Fruit fly (Drosophila melanogaster) whole organism, embryonic: ENCODE measurements around the gene CG15322.

ENCODE experiments used
- Adf1 ChIP-seq: fragments of 200-800 bp; sonication (Bioruptor generic); IDR thresholded peaks from 2 replicates; pipeline ENCODE4 v1.3.6; 2022; ENCODE audit warnings: missing biosample characterization, missing genetic modification characterization
- Awh ChIP-seq: fragments of 200-800 bp; sonication (Bioruptor generic); IDR thresholded peaks from 2 replicates; pipeline ENCODE4, ENCODE4 v1.3.6; 2022; ENCODE audit warnings: missing biosample characterization, missing genetic modification characterization
- CG10654 ChIP-seq: fragments of 200-800 bp; sonication (Bioruptor generic); optimal IDR thresholded peaks from 2 replicates; lab custom pipeline; 2016; ENCODE audit warnings: missing biosample characterization, missing genetic modification characterization
- CG12744 ChIP-seq: fragments of 200-800 bp; sonication (Bioruptor generic); optimal IDR thresholded peaks from 2 replicates; lab custom pipeline; 2016; ENCODE audit warnings: missing biosample characterization, missing genetic modification characterization
- CG17361 ChIP-seq: fragments of 200-800 bp; sonication (Bioruptor generic); IDR thresholded peaks from 3 replicates; pipeline ENCODE4 v1.3.6; 2022; ENCODE audit warnings: missing biosample characterization, missing genetic modification characterization
- CG1832 ChIP-seq: fragments of 200-800 bp; sonication (Bioruptor generic); optimal IDR thresholded peaks from 2 replicates; lab custom pipeline; 2017; ENCODE audit warnings: missing biosample characterization, mild to moderate bottlenecking, missing genetic modification characterization, inconsistent platforms
- CG33557 ChIP-seq: fragments of 200-800 bp; sonication (Bioruptor generic); optimal IDR thresholded peaks from 2 replicates; lab custom pipeline; 2019; ENCODE audit warnings: missing biosample characterization, mild to moderate bottlenecking, missing genetic modification characterization, moderate library complexity
- CG4707 ChIP-seq: fragments of 200-800 bp; sonication (Bioruptor generic); optimal IDR thresholded peaks from 2 replicates; lab custom pipeline; 2018; ENCODE audit warnings: missing biosample characterization, mild to moderate bottlenecking, missing genetic modification characterization, moderate library complexity
- CG7271 ChIP-seq: fragments of 200-800 bp; sonication (Bioruptor generic); optimal IDR thresholded peaks from 2 replicates; lab custom pipeline; 2018; ENCODE audit warnings: missing biosample characterization, mild to moderate bottlenecking, missing genetic modification characterization, moderate library complexity
- Drgx ChIP-seq: fragments of 200-800 bp; sonication (Bioruptor generic); IDR thresholded peaks from 2 replicates; pipeline ENCODE4 v1.3.6; 2022; ENCODE audit warnings: missing biosample characterization, missing genetic modification characterization
- Hsf ChIP-seq: fragments of 200-800 bp; sonication (Bioruptor generic); optimal IDR thresholded peaks from 3 replicates; lab custom pipeline; 2016; ENCODE audit warnings: missing biosample characterization, missing genetic modification characterization
- Lhr ChIP-seq: fragments of 200-800 bp; sonication (Bioruptor generic); optimal IDR thresholded peaks from 3 replicates; lab custom pipeline; 2017; ENCODE audit warnings: mild to moderate bottlenecking, missing biosample characterization, missing genetic modification reagents, missing genetic modification characterization
- Med ChIP-seq: fragments of 200-800 bp; sonication (Bioruptor generic); peaks from one replicate; lab custom pipeline; 2016; ENCODE audit warnings: missing biosample characterization, missing genetic modification characterization, mild to moderate bottlenecking, inconsistent platforms, moderate library complexity
- NFAT ChIP-seq: fragments of 200-800 bp; sonication (Bioruptor generic); IDR thresholded peaks from 2 replicates; pipeline ENCODE4 v1.3.6; 2022; ENCODE audit warnings: missing biosample characterization, missing genetic modification characterization
- NK7.1 ChIP-seq: fragments of 200-800 bp; sonication (Bioruptor generic); optimal IDR thresholded peaks from 3 replicates; lab custom pipeline; 2016; ENCODE audit warnings: missing biosample characterization, missing genetic modification characterization
- Pdp1 ChIP-seq, 2 experiments: fragments of 200-800 bp; sonication (Bioruptor generic); optimal IDR thresholded peaks; 3 replicates each; lab custom pipeline; 2016; ENCODE audit warnings: missing biosample characterization in 2 of 2, missing genetic modification characterization in 2 of 2, mild to moderate bottlenecking in 1 of 2, moderate library complexity in 1 of 2
- Side ChIP-seq: fragments of 200-800 bp; sonication (Bioruptor generic); optimal IDR thresholded peaks from 2 replicates; lab custom pipeline; 2016; ENCODE audit warnings: missing biosample characterization, missing genetic modification characterization
- Sox102F ChIP-seq: fragments of 200-800 bp; sonication (Bioruptor generic); optimal IDR thresholded peaks from 2 replicates; lab custom pipeline; 2018; ENCODE audit warnings: missing biosample characterization, mild to moderate bottlenecking, missing genetic modification characterization, moderate library complexity
- Xbp1 ChIP-seq: fragments of 200-800 bp; sonication (Bioruptor generic); optimal IDR thresholded peaks from 3 replicates; lab custom pipeline; 2016; ENCODE audit warnings: missing biosample characterization, mild to moderate bottlenecking, missing genetic modification characterization
- ac ChIP-seq: fragments of 200-800 bp; sonication (Bioruptor generic); optimal IDR thresholded peaks from 3 replicates; lab custom pipeline; 2017; ENCODE audit warnings: missing biosample characterization, mild to moderate bottlenecking, missing genetic modification characterization
- bigmax ChIP-seq: fragments of 200-800 bp; sonication (Bioruptor generic); optimal IDR thresholded peaks from 2 replicates; lab custom pipeline; 2018; ENCODE audit warnings: missing biosample characterization, mild to moderate bottlenecking, missing genetic modification characterization
- cato ChIP-seq: fragments of 200-800 bp; sonication (Bioruptor generic); optimal IDR thresholded peaks from 2 replicates; lab custom pipeline; 2016; ENCODE audit warnings: missing biosample characterization, missing genetic modification characterization, borderline replicate concordance
- chinmo ChIP-seq: fragments of 200-800 bp; sonication (Bioruptor generic); IDR thresholded peaks from 4 replicates; pipeline ENCODE4 v1.3.6; 2022; ENCODE audit warnings: missing biosample characterization, missing genetic modification characterization; ENCODE audit not compliant: partially characterized antibody
- chn ChIP-seq: fragments of 200-800 bp; sonication (Bioruptor generic); optimal IDR thresholded peaks from 2 replicates; lab custom pipeline; 2016; ENCODE audit warnings: missing biosample characterization, missing genetic modification characterization
- dm ChIP-seq: fragments of 200-800 bp; sonication (Bioruptor generic); optimal IDR thresholded peaks from 3 replicates; lab custom pipeline; 2016; ENCODE audit warnings: missing biosample characterization, missing genetic modification characterization
- exex ChIP-seq: fragments of 200-800 bp; sonication (Bioruptor generic); optimal IDR thresholded peaks from 4 replicates; lab custom pipeline; 2018; ENCODE audit warnings: missing biosample characterization, mild to moderate bottlenecking, missing genetic modification characterization, moderate library complexity
- gem ChIP-seq: fragments of 200-800 bp; sonication (Bioruptor generic); optimal IDR thresholded peaks from 2 replicates; lab custom pipeline; 2019; ENCODE audit warnings: missing biosample characterization, mild to moderate bottlenecking, missing genetic modification characterization, moderate library complexity
- kay ChIP-seq: fragments of 200-800 bp; sonication (Bioruptor generic); optimal IDR thresholded peaks from 2 replicates; lab custom pipeline; 2016; ENCODE audit warnings: missing biosample characterization, missing genetic modification characterization
- kni ChIP-seq: fragments of 200-800 bp; sonication (Bioruptor generic); optimal IDR thresholded peaks from 3 replicates; lab custom pipeline; 2017; ENCODE audit warnings: mild to moderate bottlenecking, missing biosample characterization, missing genetic modification reagents, missing genetic modification characterization
- mirr ChIP-seq: fragments of 200-800 bp; sonication (Bioruptor generic); optimal IDR thresholded peaks from 3 replicates; lab custom pipeline; 2018; ENCODE audit warnings: missing biosample characterization, mild to moderate bottlenecking, missing genetic modification characterization
- nom ChIP-seq: fragments of 200-800 bp; sonication (Bioruptor generic); optimal IDR thresholded peaks from 2 replicates; lab custom pipeline; 2017; ENCODE audit warnings: missing biosample characterization, missing genetic modification characterization, mild to moderate bottlenecking, moderate library complexity, missing genetic modification reagents
- oc ChIP-seq: fragments of 200-800 bp; sonication (Bioruptor generic); optimal IDR thresholded peaks from 2 replicates; lab custom pipeline; 2018; ENCODE audit warnings: missing biosample characterization, mild to moderate bottlenecking, missing genetic modification characterization, moderate library complexity
- onecut ChIP-seq: fragments of 200-800 bp; sonication (Bioruptor generic); IDR thresholded peaks from 2 replicates; pipeline ENCODE4 v1.3.6; 2022; ENCODE audit warnings: missing biosample characterization, missing genetic modification characterization
- pb ChIP-seq: fragments of 200-800 bp; sonication (Bioruptor generic); optimal IDR thresholded peaks from 3 replicates; lab custom pipeline; 2016; ENCODE audit warnings: missing biosample characterization, missing genetic modification characterization
- pnt ChIP-seq: fragments of 200-800 bp; sonication (Bioruptor generic); optimal IDR thresholded peaks from 3 replicates; lab custom pipeline; 2016; ENCODE audit warnings: missing biosample characterization, missing genetic modification characterization
- ro ChIP-seq: fragments of 200-800 bp; sonication (Bioruptor generic); IDR thresholded peaks from 2 replicates; pipeline ENCODE4 v1.3.6; 2022; ENCODE audit warnings: missing biosample characterization, missing genetic modification characterization
- schlank ChIP-seq: fragments of 200-800 bp; sonication (Bioruptor generic); optimal IDR thresholded peaks from 2 replicates; lab custom pipeline; 2018; ENCODE audit warnings: missing biosample characterization, mild to moderate bottlenecking, missing genetic modification characterization
- sd ChIP-seq: fragments of 200-800 bp; sonication (Bioruptor generic); optimal IDR thresholded peaks from 3 replicates; lab custom pipeline; 2018; ENCODE audit warnings: missing biosample characterization, mild to moderate bottlenecking, missing genetic modification characterization, moderate library complexity
- sima ChIP-seq: fragments of 200-800 bp; sonication (Bioruptor generic); optimal IDR thresholded peaks from 2 replicates; lab custom pipeline; 2016; ENCODE audit warnings: missing biosample characterization, missing genetic modification characterization
- so ChIP-seq: fragments of 200-800 bp; sonication (Bioruptor generic); IDR thresholded peaks from 3 replicates; pipeline ENCODE4 v1.3.6; 2022; ENCODE audit warnings: missing biosample characterization, missing genetic modification characterization
- tio ChIP-seq: fragments of 200-800 bp; sonication (Bioruptor generic); optimal IDR thresholded peaks from 2 replicates; lab custom pipeline; 2017; ENCODE audit warnings: missing biosample characterization, missing genetic modification characterization, inconsistent platforms
- unc-4 ChIP-seq: fragments of 200-800 bp; sonication (Bioruptor generic); IDR thresholded peaks from 2 replicates; pipeline ENCODE4 v1.3.6; 2022; ENCODE audit warnings: missing biosample characterization, missing genetic modification characterization; ENCODE audit not compliant: partially characterized antibody
- wdn ChIP-seq: fragments of 200-800 bp; sonication (Bioruptor generic); IDR thresholded peaks from 2 replicates; pipeline ENCODE4 v1.3.6; 2022; ENCODE audit warnings: missing biosample characterization, missing genetic modification characterization
- wek ChIP-seq: fragments of 200-800 bp; sonication (Bioruptor generic); optimal IDR thresholded peaks from 3 replicates; lab custom pipeline; 2018; ENCODE audit warnings: missing biosample characterization, mild to moderate bottlenecking, missing genetic modification characterization, moderate library complexity
- zen2 ChIP-seq: fragments of 200-800 bp; sonication (Bioruptor generic); IDR thresholded peaks from 3 replicates; pipeline ENCODE4 v1.3.6; 2022; ENCODE audit warnings: missing biosample characterization, missing genetic modification characterization; ENCODE audit not compliant: partially characterized antibody
- zfh1 ChIP-seq: fragments of 200-800 bp; sonication (Bioruptor generic); IDR thresholded peaks from 3 replicates; pipeline ENCODE4 v1.3.6; 2022; ENCODE audit warnings: missing biosample characterization, missing genetic modification characterization

The CG15322 gene

dm6 chrX:20158943-20159385, 25.6 kb downstream of the CG15322 start (continued):
- TF ChIP-seq CG7271 (tag; lab: Kevin White, UChicago), result no peak
- TF ChIP-seq oc (tag; lab: Kevin White, UChicago), result peak; percentile 45
- TF ChIP-seq chn (GFP tag; lab: Kevin White, UChicago), result no peak
- no peak for TF ChIP-seq Sox102F (GFP tag; lab: Kevin White, UChicago)
- no peak for TF ChIP-seq CG10654 (GFP tag; lab: Kevin White, UChicago)
- TF ChIP-seq wdn (GFP tag; lab: Robert Waterston, UW), result no peak
- TF ChIP-seq ac (GFP tag; lab: Kevin White, UChicago), result no peak
- no peak for TF ChIP-seq pnt (GFP tag; lab: Kevin White, UChicago)
- no peak for TF ChIP-seq NFAT
- no peak for TF ChIP-seq dm (GFP tag; lab: Kevin White, UChicago)
- no peak for TF ChIP-seq kay (GFP tag; lab: Kevin White, UChicago)
- peak; percentile 94 for TF ChIP-seq CG1832 (GFP tag; lab: Kevin White, UChicago)
- no peak for TF ChIP-seq Xbp1 (GFP tag; lab: Kevin White, UChicago)
- no peak for TF ChIP-seq sima
- TF ChIP-seq CG4707, result no peak
- no peak for TF ChIP-seq schlank (tag; lab: Kevin White, UChicago)
- TF ChIP-seq unc-4 (GFP tag; lab: Robert Waterston, UW), result no peak
- no peak for TF ChIP-seq Hsf (GFP tag; lab: Kevin White, UChicago)
- TF ChIP-seq Pdp1 (GFP tag; optimal IDR thresholded peaks at IDR 0.05; lab: Kevin White, UChicago), result peak in 1 of 2 experiments; percentile 87
- no peak for TF ChIP-seq ro (GFP tag; lab: Robert Waterston, UW)
- no peak for TF ChIP-seq CG12744 (GFP tag; lab: Kevin White, UChicago)
- TF ChIP-seq sd (tag; lab: Kevin White, UChicago), result peak; percentile 7
- no peak for TF ChIP-seq cato (GFP tag; lab: Kevin White, UChicago)
- TF ChIP-seq Med (GFP tag; lab: Kevin White, UChicago), result peak; percentile 31
- no peak for TF ChIP-seq zen2 (GFP tag; lab: Robert Waterston, UW)
- TF ChIP-seq zfh1 (GFP tag; lab: Robert Waterston, UW), result no peak
- TF ChIP-seq nom (GFP tag; lab: Kevin White, UChicago), result peak; percentile 50
- no peak for TF ChIP-seq Awh
- TF ChIP-seq mirr, result peak; percentile 25
- no peak for TF ChIP-seq gem (tag; lab: Kevin White, UChicago)
- TF ChIP-seq Side, result no peak
- no peak for TF ChIP-seq wek (GFP tag; lab: Kevin White, UChicago)
- TF ChIP-seq onecut (GFP tag; lab: Robert Waterston, UW), result no peak
- peak; percentile 53; the same call in 1 of the 2 replicates for TF ChIP-seq Drgx (GFP tag; lab: Robert Waterston, UW)
- no peak for TF ChIP-seq CG17361 (GFP tag; lab: Robert Waterston, UW)
- no peak for TF ChIP-seq Lhr (GFP tag; lab: Kevin White, UChicago)
- TF ChIP-seq CG33557 (GFP tag; lab: Kevin White, UChicago), result no peak
- no peak for TF ChIP-seq bigmax (GFP tag; lab: Kevin White, UChicago)
- TF ChIP-seq chinmo, result 0 out of 4 replicates have a peak, but pooled peaks have one; percentile 51
- TF ChIP-seq pb (GFP tag; lab: Kevin White, UChicago), result no peak
- TF ChIP-seq kni, result no peak
- no peak for TF ChIP-seq NK7.1 (GFP tag; lab: Kevin White, UChicago)
- TF ChIP-seq tio, result no peak
- TF ChIP-seq Adf1 (GFP tag; lab: Robert Waterston, UW), result peak; percentile 8; the same call in 1 of the 2 replicates
- peak; percentile 47 for TF ChIP-seq exex (tag; lab: Kevin White, UChicago)
- no peak for TF ChIP-seq so (GFP tag; lab: Robert Waterston, UW)
